Fruit fly (Drosophila melanogaster) Kc167 (cell line): ENCODE results near the gene CG33303.

Experiments
- Myc ChIP-seq: fragments of >200 bp; optimal IDR thresholded peaks from 2 replicates; lab custom pipeline; 2017; ENCODE audit warnings: missing external identifiers
- Sin3A ChIP-seq: fragments of >200 bp; optimal IDR thresholded peaks from 2 replicates; lab custom pipeline; 2018; ENCODE audit warnings: missing external identifiers
- h ChIP-seq: fragments of >200 bp; optimal IDR thresholded peaks from 3 replicates; lab custom pipeline; 2018; ENCODE audit warnings: missing external identifiers
- insv ChIP-seq: fragments of >200 bp; optimal IDR thresholded peaks from 3 replicates; lab custom pipeline; 2018; ENCODE audit warnings: missing external identifiers
- psq ChIP-seq: fragments of >200 bp; optimal IDR thresholded peaks from 2 replicates; lab custom pipeline; 2017; ENCODE audit warnings: missing external identifiers
- ttk ChIP-seq: sonication (Bioruptor generic); optimal IDR thresholded peaks from 2 replicates; lab custom pipeline; 2017; ENCODE audit warnings: missing external identifiers

The CG33303 gene

dm6 chr2L:10366525-10366924, 9.0 kb downstream of the CG33303 start, which contains the start of gene CG5056:
CG5056 (plus strand) TSS chr2L:10366692.
- TF ChIP-seq Myc (lab: Kevin White, UChicago): no peak
- no peak for TF ChIP-seq Sin3A (lab: Kevin White, UChicago)
- TF ChIP-seq ttk (lab: Kevin White, UChicago): no peak
- no peak for TF ChIP-seq insv (lab: Kevin White, UChicago)
- no peak for TF ChIP-seq psq (lab: Kevin White, UChicago)
- no peak for TF ChIP-seq h (lab: Kevin White, UChicago)

- TF ChIP-seq Myc (lab: Kevin White, UChicago): no peak
- no peak for TF ChIP-seq h (lab: Kevin White, UChicago)
- no peak for TF ChIP-seq insv (lab: Kevin White, UChicago)
- TF ChIP-seq ttk (lab: Kevin White, UChicago): no peak
- TF ChIP-seq Sin3A (lab: Kevin White, UChicago): no peak
- no peak for TF ChIP-seq psq (lab: Kevin White, UChicago)
These were observed 11.3 kb downstream of the CG33303 start, which contains the start of gene lft for dm6 chr2L:10364229-10364628. lft (plus strand) TSS chr2L:10364471.

dm6 chr2L:10362408-10363067, 13.0 kb downstream of the CG33303 start, which contains the start of the genes Cand1 and pim:
Cand1 (minus strand) TSS chr2L:10362707.
pim (plus strand) TSS chr2L:10362989.
- no peak for TF ChIP-seq h (lab: Kevin White, UChicago)
- no peak for TF ChIP-seq psq (lab: Kevin White, UChicago)
- no peak for TF ChIP-seq ttk (lab: Kevin White, UChicago)
- TF ChIP-seq insv (lab: Kevin White, UChicago): no peak
- no peak for TF ChIP-seq Sin3A (lab: Kevin White, UChicago)
- TF ChIP-seq Myc (lab: Kevin White, UChicago): no peak

dm6 chr2L:10356508-10356907, 19.0 kb downstream of the CG33303 start, which contains the start of the genes CtsL4 and ClpP:
CtsL4 (minus strand) TSS chr2L:10356597.
ClpP (plus strand) TSS chr2L:10356795.
- TF ChIP-seq ttk (lab: Kevin White, UChicago): no peak
- no peak for TF ChIP-seq insv (lab: Kevin White, UChicago)
- TF ChIP-seq h (lab: Kevin White, UChicago): no peak
- TF ChIP-seq psq (lab: Kevin White, UChicago): no peak
- no peak for TF ChIP-seq Sin3A (lab: Kevin White, UChicago)
- TF ChIP-seq Myc (lab: Kevin White, UChicago): no peak

dm6 chr2L:10353871-10354270, 21.7 kb downstream of the CG33303 start, which contains the start of gene CG34367:
CG34367 (minus strand) TSS chr2L:10353905.
- TF ChIP-seq insv (lab: Kevin White, UChicago) (no peak), ttk (lab: Kevin White, UChicago) (no peak), h (lab: Kevin White, UChicago) (no peak), Sin3A (lab: Kevin White, UChicago) (no peak), psq (lab: Kevin White, UChicago) (no peak), Myc (lab: Kevin White, UChicago) (no peak)

dm6 chr2L:10351130-10351529, 24.4 kb downstream of the CG33303 start:
- TF ChIP-seq ttk (lab: Kevin White, UChicago) (no peak), h (lab: Kevin White, UChicago) (no peak), Sin3A (lab: Kevin White, UChicago) (no peak), insv (lab: Kevin White, UChicago) (no peak), psq (lab: Kevin White, UChicago) (no peak), Myc (lab: Kevin White, UChicago) (no peak)

- TF ChIP-seq Sin3A (lab: Kevin White, UChicago): no peak
These were observed 31.4 kb downstream of the CG33303 start, which contains the start of gene Frmd5 for dm6 chr2L:10344029-10344606. Frmd5 (plus strand) TSS chr2L:10344442.

- TF ChIP-seq h (lab: Kevin White, UChicago) (no peak), Sin3A (lab: Kevin White, UChicago) (no peak), psq (lab: Kevin White, UChicago) (no peak), ttk (lab: Kevin White, UChicago) (no peak), Myc (lab: Kevin White, UChicago) (no peak), insv (lab: Kevin White, UChicago) (no peak)
These were observed 33.1 kb downstream of the CG33303 start, which contains the start of gene Sps2 for dm6 chr2L:10342471-10342870. Sps2 (plus strand) TSS chr2L:10342594.

dm6 chr2L:10341405-10341804, 34.2 kb downstream of the CG33303 start, which contains the start of gene CG31715:
CG31715 (plus strand) TSS chr2L:10341616.
- TF ChIP-seq Sin3A (lab: Kevin White, UChicago) (no peak), insv (lab: Kevin White, UChicago) (no peak), psq (lab: Kevin White, UChicago) (no peak), Myc (lab: Kevin White, UChicago) (no peak), h (lab: Kevin White, UChicago) (no peak), ttk (lab: Kevin White, UChicago) (no peak)

- TF ChIP-seq Sin3A (lab: Kevin White, UChicago): no peak
- no peak for TF ChIP-seq insv (lab: Kevin White, UChicago)
- no peak for TF ChIP-seq psq (lab: Kevin White, UChicago)
- TF ChIP-seq Myc (lab: Kevin White, UChicago): no peak
- TF ChIP-seq ttk (lab: Kevin White, UChicago): no peak
- TF ChIP-seq h (lab: Kevin White, UChicago): no peak
These were observed 35.7 kb downstream of the CG33303 start for dm6 chr2L:10339841-10340240.

- TF ChIP-seq Sin3A (lab: Kevin White, UChicago) (no peak), Myc (lab: Kevin White, UChicago) (no peak), psq (lab: Kevin White, UChicago) (no peak), ttk (lab: Kevin White, UChicago) (no peak), h (lab: Kevin White, UChicago) (no peak), insv (lab: Kevin White, UChicago) (no peak)
These were observed 36.3 kb downstream of the CG33303 start, which contains the start of gene SamDC for dm6 chr2L:10339212-10339721. SamDC (plus strand) TSS chr2L:10339457.
